Worm (Caenorhabditis elegans): ENCODE results near the gene T23B5.6.
A peak's percentile ranks its signal among the peaks of the same experiment; 100 is the strongest.

The T23B5.6 gene

DNA sequence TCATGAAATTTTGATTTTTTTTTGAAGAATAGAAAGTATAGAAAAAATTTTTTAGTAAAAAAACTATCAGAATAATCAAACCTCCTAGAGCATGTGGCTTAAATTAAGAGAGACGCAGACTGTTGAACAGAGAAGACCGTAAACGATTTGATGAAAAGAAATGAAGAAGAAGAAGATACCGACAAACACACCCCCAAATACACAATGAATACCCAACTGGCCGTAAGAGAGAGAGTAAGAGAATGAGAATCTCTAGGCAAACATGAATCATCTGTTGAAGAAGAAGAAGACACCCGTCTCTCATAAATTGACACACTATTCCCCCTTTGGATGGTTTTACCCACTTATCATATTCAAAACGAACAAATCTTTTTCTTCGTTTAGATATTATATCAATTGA, 43.2 kb downstream of the T23B5.6 start (continued):
- TF ChIP-seq lim-7 (GFP tag; IDR thresholded peaks at IDR 0.05), result no peak
- TF ChIP-seq vab-7 (GFP tag; IDR thresholded peaks at IDR 0.05), result no peak
- TF ChIP-seq pha-4 (GFP tag; IDR thresholded peaks at IDR 0.05), result no peak
- TF ChIP-seq pha-4 (tag; optimal IDR thresholded peaks at IDR 0.05), result no peak
- no peak for TF ChIP-seq nhr-41 (GFP tag; IDR thresholded peaks at IDR 0.05)
- no peak for TF ChIP-seq saeg-2 (GFP tag; IDR thresholded peaks at IDR 0.05)
- no peak for TF ChIP-seq hif-1 (tag; optimal IDR thresholded peaks at IDR 0.05)
- no peak for TF ChIP-seq Y105C5A.15 (GFP tag; IDR thresholded peaks at IDR 0.05)
- TF ChIP-seq Y75B8A.6 (GFP tag; IDR thresholded peaks at IDR 0.05), result no peak
- TF ChIP-seq ceh-82 (tag; optimal IDR thresholded peaks at IDR 0.05), result no peak
- TF ChIP-seq dve-1 (tag; optimal IDR thresholded peaks at IDR 0.05; ENCODE audit: insufficient read depth), result peak; percentile 15
- TF ChIP-seq fkh-10 (GFP tag; optimal IDR thresholded peaks at IDR 0.05), result no peak
- TF ChIP-seq F49E8.2 (tag; optimal IDR thresholded peaks at IDR 0.05; ENCODE audit: borderline replicate concordance), result no peak
- TF ChIP-seq lsy-2 (tag; optimal IDR thresholded peaks at IDR 0.05), result peak in 1 of 2 experiments; percentile 39
- peak; percentile 12 for TF ChIP-seq aha-1 (tag)
- peak; percentile 12 for TF ChIP-seq hlh-30 (tag; optimal IDR thresholded peaks at IDR 0.05; ENCODE audit: insufficient read depth)
- TF ChIP-seq zip-2 (tag; optimal IDR thresholded peaks at IDR 0.05), result no peak
- no peak for TF ChIP-seq lin-15B (tag; optimal IDR thresholded peaks at IDR 0.05)
- no peak for TF ChIP-seq dmd-8 (GFP tag; IDR thresholded peaks at IDR 0.05)
- TF ChIP-seq nhr-6 (tag; optimal IDR thresholded peaks at IDR 0.05), result peak; percentile 30
- TF ChIP-seq T20F7.1 (GFP tag; optimal IDR thresholded peaks at IDR 0.05), result no peak
- no peak for TF ChIP-seq nhr-10 (tag; optimal IDR thresholded peaks at IDR 0.05)
- no peak for TF ChIP-seq fos-1 (tag; optimal IDR thresholded peaks at IDR 0.05)
- TF ChIP-seq aly-2 (tag; optimal IDR thresholded peaks at IDR 0.05), result no peak
- TF ChIP-seq ceh-62 (tag; optimal IDR thresholded peaks at IDR 0.05), result no peak
- TF ChIP-seq mdl-1 (tag; optimal IDR thresholded peaks at IDR 0.05), result peak in 1 of 2 experiments; percentile 23
- TF ChIP-seq nhr-11 (tag; optimal IDR thresholded peaks at IDR 0.05), result no peak
- TF ChIP-seq zfp-3 (GFP tag; conservative IDR thresholded peaks at IDR 0.05), result no peak
- no peak for TF ChIP-seq dmd-9 (GFP tag; IDR thresholded peaks at IDR 0.05)
- no peak for TF ChIP-seq dmd-6 (GFP tag; IDR thresholded peaks at IDR 0.05)
- no peak for TF ChIP-seq F44E2.7 (GFP tag; IDR thresholded peaks at IDR 0.05)
- peak in 1 of 2 experiments; percentile 72 for TF ChIP-seq unc-62 (GFP tag; optimal IDR thresholded peaks at IDR 0.05 in 1 of 2)
- TF ChIP-seq unc-62 (tag; optimal IDR thresholded peaks at IDR 0.05), result no peak
- no peak for TF ChIP-seq pqm-1 (tag; optimal IDR thresholded peaks at IDR 0.05)
- TF ChIP-seq ZK337.2 (GFP tag; IDR thresholded peaks at IDR 0.05), result no peak
- TF ChIP-seq tag-97 (GFP tag; IDR thresholded peaks at IDR 0.05), result no peak
- no peak for TF ChIP-seq zag-1 (tag; optimal IDR thresholded peaks at IDR 0.05)
- TF ChIP-seq arid-1 (GFP tag; conservative IDR thresholded peaks at IDR 0.05), result no peak
- TF ChIP-seq lin-29 (GFP tag; IDR thresholded peaks at IDR 0.05), result no peak
- no peak for TF ChIP-seq zfp-2 (tag; optimal IDR thresholded peaks at IDR 0.05)
- TF ChIP-seq nhr-111 (GFP tag; optimal IDR thresholded peaks at IDR 0.05), result no peak
- TF ChIP-seq mep-1 (tag; optimal IDR thresholded peaks at IDR 0.05), result peak; percentile 0
- no peak for TF ChIP-seq madf-9 (GFP tag; conservative IDR thresholded peaks at IDR 0.05)
- peak; percentile 40 for TF ChIP-seq nhr-28 (tag; optimal IDR thresholded peaks at IDR 0.05)
- TF ChIP-seq madf-5 (GFP tag; IDR thresholded peaks at IDR 0.05), result no peak
- no peak for TF ChIP-seq dpl-1 (GFP tag; optimal IDR thresholded peaks at IDR 0.05)
